Worm (Caenorhabditis elegans) whole organism, L4/young adult: Measurements from ENCODE around the gene Y116A8B.1.

Source experiments
- W03F9.2 ChIP-seq: fragments of 150-350 bp; optimal IDR thresholded peaks from 2 replicates; lab custom pipeline; 2014; ENCODE audit warnings: missing biosample characterization, missing genetic modification characterization
- dao-5 ChIP-seq: sonication (generic microtip); optimal IDR thresholded peaks from 2 replicates; lab custom pipeline; 2016; ENCODE audit warnings: missing genotype, missing genetic modification characterization, moderate library complexity, missing compliant biosample characterization
- him-1 ChIP-seq: sonication (generic microtip); optimal IDR thresholded peaks from 2 replicates; lab custom pipeline; 2016; ENCODE audit warnings: missing genotype, missing genetic modification reagents, missing genetic modification characterization, missing compliant biosample characterization

Gene Y116A8B.1

ce11 chrIV:17216048-17216447 lies at the start of gene Y116A8B.1:
Gene Y116A8B.1, plus strand, starts transcription at chrIV:17216348.
- TF ChIP-seq dao-5 (tag; lab: Kevin White, UChicago) (no peak), W03F9.2 (tag; lab: Kevin White, UChicago) (no peak), him-1 (tag; lab: Kevin White, UChicago) (no peak)

ce11 chrIV:17166974-17167373 lies 49.2 kb upstream of the Y116A8B.1 start, which contains the start of gene skr-12:
Gene skr-12, plus strand, starts transcription at chrIV:17167274.
- TF ChIP-seq W03F9.2 (tag; lab: Kevin White, UChicago) = no peak
- no peak for TF ChIP-seq dao-5 (tag; lab: Kevin White, UChicago)
- TF ChIP-seq him-1 (tag; lab: Kevin White, UChicago) = no peak

- no peak for TF ChIP-seq him-1 (tag; lab: Kevin White, UChicago)
- TF ChIP-seq W03F9.2 (tag; lab: Kevin White, UChicago) = no peak
- no peak for TF ChIP-seq dao-5 (tag; lab: Kevin White, UChicago)
Observed at ce11 chrIV:17171732-17172131, 44.4 kb upstream of the Y116A8B.1 start.

ce11 chrIV:17174087-17174486 lies 42.1 kb upstream of the Y116A8B.1 start:
- TF ChIP-seq W03F9.2 (tag; lab: Kevin White, UChicago) = no peak
- TF ChIP-seq dao-5 (tag; lab: Kevin White, UChicago) = no peak
- TF ChIP-seq him-1 (tag; lab: Kevin White, UChicago) = no peak

- TF ChIP-seq dao-5 (tag; lab: Kevin White, UChicago) (no peak), W03F9.2 (tag; lab: Kevin White, UChicago) (no peak), him-1 (tag; lab: Kevin White, UChicago) (no peak)
Observed at ce11 chrIV:17174980-17175379, 41.2 kb upstream of the Y116A8B.1 start.

ce11 chrIV:17176177-17176576 lies 40.0 kb upstream of the Y116A8B.1 start, which contains the start of gene C52D10.3:
Gene C52D10.3, plus strand, starts transcription at chrIV:17176477.
- no peak for TF ChIP-seq dao-5 (tag; lab: Kevin White, UChicago)
- no peak for TF ChIP-seq him-1 (tag; lab: Kevin White, UChicago)
- TF ChIP-seq W03F9.2 (tag; lab: Kevin White, UChicago) = no peak

- TF ChIP-seq W03F9.2 (tag; lab: Kevin White, UChicago) = no peak
- no peak for TF ChIP-seq him-1 (tag; lab: Kevin White, UChicago)
- no peak for TF ChIP-seq dao-5 (tag; lab: Kevin White, UChicago)
Observed at ce11 chrIV:17179071-17179470, 37.1 kb upstream of the Y116A8B.1 start.

ce11 chrIV:17179565-17179964 lies 36.6 kb upstream of the Y116A8B.1 start:
- TF ChIP-seq dao-5 (tag; lab: Kevin White, UChicago) (no peak), him-1 (tag; lab: Kevin White, UChicago) (no peak), W03F9.2 (tag; lab: Kevin White, UChicago) (no peak)

- no peak for TF ChIP-seq W03F9.2 (tag; lab: Kevin White, UChicago)
- no peak for TF ChIP-seq dao-5 (tag; lab: Kevin White, UChicago)
- no peak for TF ChIP-seq him-1 (tag; lab: Kevin White, UChicago)
Observed at ce11 chrIV:17183032-17183608, 33.0 kb upstream of the Y116A8B.1 start.

ce11 chrIV:17183629-17184028 lies 32.5 kb upstream of the Y116A8B.1 start, which contains the start of gene col-138:
Gene col-138, minus strand, starts transcription at chrIV:17183729.
- TF ChIP-seq W03F9.2 (tag; lab: Kevin White, UChicago) (no peak), dao-5 (tag; lab: Kevin White, UChicago) (no peak), him-1 (tag; lab: Kevin White, UChicago) (no peak)

ce11 chrIV:17189193-17189592 lies 27.0 kb upstream of the Y116A8B.1 start:
- no peak for TF ChIP-seq W03F9.2 (tag; lab: Kevin White, UChicago)
- TF ChIP-seq him-1 (tag; lab: Kevin White, UChicago) = no peak
- TF ChIP-seq dao-5 (tag; lab: Kevin White, UChicago) = no peak

ce11 chrIV:17191791-17192190 lies 24.4 kb upstream of the Y116A8B.1 start, which contains the start of gene flp-17:
Gene flp-17, minus strand, starts transcription at chrIV:17191891.
- no peak for TF ChIP-seq dao-5 (tag; lab: Kevin White, UChicago)
- TF ChIP-seq him-1 (tag; lab: Kevin White, UChicago) = no peak
- TF ChIP-seq W03F9.2 (tag; lab: Kevin White, UChicago) = no peak

ce11 chrIV:17193491-17193890 lies 22.7 kb upstream of the Y116A8B.1 start:
- no peak for TF ChIP-seq him-1 (tag; lab: Kevin White, UChicago)
- no peak for TF ChIP-seq W03F9.2 (tag; lab: Kevin White, UChicago)
- no peak for TF ChIP-seq dao-5 (tag; lab: Kevin White, UChicago)

ce11 chrIV:17199706-17200105 lies 16.4 kb upstream of the Y116A8B.1 start:
- TF ChIP-seq him-1 (tag; lab: Kevin White, UChicago) (no peak), W03F9.2 (tag; lab: Kevin White, UChicago) (no peak), dao-5 (tag; lab: Kevin White, UChicago) (no peak)
